Fruit fly (Drosophila melanogaster) whole organism, embryonic: ENCODE measurements around the gene Mal-B1.
A peak's percentile ranks its signal among the peaks of the same experiment; 100 is the strongest.

ENCODE experiments used
- Atf3 ChIP-seq: fragments of 200-800 bp; sonication (Bioruptor generic); optimal IDR thresholded peaks from 3 replicates; lab custom pipeline; 2016; ENCODE audit warnings: missing biosample characterization, missing genetic modification characterization
- Awh ChIP-seq: fragments of 200-800 bp; sonication (Bioruptor generic); IDR thresholded peaks from 2 replicates; pipeline ENCODE4, ENCODE4 v1.3.6; 2022; ENCODE audit warnings: missing biosample characterization, missing genetic modification characterization
- BtbVII ChIP-seq: fragments of 200-800 bp; sonication (Bioruptor generic); optimal IDR thresholded peaks from 3 replicates; lab custom pipeline; 2017; ENCODE audit warnings: missing biosample characterization, mild to moderate bottlenecking, missing genetic modification characterization
- CG10147 ChIP-seq: fragments of 200-800 bp; sonication (Bioruptor generic); optimal IDR thresholded peaks from 2 replicates; lab custom pipeline; 2019; ENCODE audit warnings: missing biosample characterization, mild to moderate bottlenecking, missing genetic modification characterization, moderate library complexity
- CG10366 ChIP-seq: fragments of 200-800 bp; sonication (Bioruptor generic); IDR thresholded peaks from 2 replicates; pipeline ENCODE4 v1.3.6; 2022; ENCODE audit warnings: missing biosample characterization, missing genetic modification characterization
- CG10565 ChIP-seq: fragments of 200-800 bp; sonication (Bioruptor generic); optimal IDR thresholded peaks from 3 replicates; lab custom pipeline; 2016; ENCODE audit warnings: missing biosample characterization, mild to moderate bottlenecking, missing genetic modification characterization
- CG12219 ChIP-seq: fragments of 200-800 bp; sonication (Bioruptor generic); optimal IDR thresholded peaks from 3 replicates; lab custom pipeline; 2018; ENCODE audit warnings: missing biosample characterization, mild to moderate bottlenecking, missing genetic modification characterization
- CG13894 ChIP-seq: fragments of 200-800 bp; sonication (Bioruptor generic); optimal IDR thresholded peaks from 3 replicates; lab custom pipeline; 2018; ENCODE audit warnings: missing biosample characterization, mild to moderate bottlenecking, missing genetic modification characterization, moderate library complexity
- CG14710 ChIP-seq: fragments of 200-800 bp; sonication (Bioruptor generic); optimal IDR thresholded peaks from 3 replicates; lab custom pipeline; 2019; ENCODE audit warnings: missing biosample characterization, mild to moderate bottlenecking, missing genetic modification characterization, moderate library complexity
- CG1529 ChIP-seq: fragments of 200-800 bp; sonication (Bioruptor generic); optimal IDR thresholded peaks from 3 replicates; lab custom pipeline; 2018; ENCODE audit warnings: missing biosample characterization, missing genetic modification characterization
- CG18011 ChIP-seq: fragments of 200-800 bp; sonication (Bioruptor generic); optimal IDR thresholded peaks from 2 replicates; lab custom pipeline; 2017; ENCODE audit warnings: missing biosample characterization, missing genetic modification characterization, mild to moderate bottlenecking, moderate library complexity, missing genotype
- CG1832 ChIP-seq: fragments of 200-800 bp; sonication (Bioruptor generic); optimal IDR thresholded peaks from 2 replicates; lab custom pipeline; 2017; ENCODE audit warnings: missing biosample characterization, mild to moderate bottlenecking, missing genetic modification characterization, inconsistent platforms
- CG2875 ChIP-seq: fragments of 200-800 bp; sonication (Bioruptor generic); optimal IDR thresholded peaks from 2 replicates; lab custom pipeline; 2017; ENCODE audit warnings: missing biosample characterization, mild to moderate bottlenecking, missing genetic modification characterization, missing genetic modification reagents
- CG3281 ChIP-seq: fragments of 200-800 bp; sonication (Bioruptor generic); optimal IDR thresholded peaks from 3 replicates; lab custom pipeline; 2017; ENCODE audit warnings: missing biosample characterization, mild to moderate bottlenecking, missing genetic modification characterization
- CG34224 ChIP-seq: fragments of 200-800 bp; sonication (Bioruptor generic); IDR thresholded peaks from 3 replicates; pipeline ENCODE4 v1.3.6; 2022; ENCODE audit warnings: missing biosample characterization, missing genetic modification characterization; ENCODE audit not compliant: partially characterized antibody
- CG4424 ChIP-seq: fragments of 200-800 bp; sonication (Bioruptor generic); optimal IDR thresholded peaks from 3 replicates; lab custom pipeline; 2016; ENCODE audit warnings: missing biosample characterization, missing genetic modification characterization
- CG7745 ChIP-seq: fragments of 200-800 bp; sonication (Bioruptor generic); optimal IDR thresholded peaks from 2 replicates; lab custom pipeline; 2018; ENCODE audit warnings: missing biosample characterization, mild to moderate bottlenecking, missing genetic modification characterization, moderate library complexity
- CG8944 ChIP-seq: fragments of 200-800 bp; sonication (Bioruptor generic); optimal IDR thresholded peaks from 3 replicates; lab custom pipeline; 2016; ENCODE audit warnings: missing biosample characterization, missing genetic modification characterization
- CG9932 ChIP-seq: fragments of 200-800 bp; sonication (Bioruptor generic); IDR thresholded peaks from 2 replicates; pipeline ENCODE4 v1.3.6; 2022; ENCODE audit warnings: missing biosample characterization, missing genetic modification characterization
- Dref ChIP-seq: fragments of 200-800 bp; sonication (Bioruptor generic); IDR thresholded peaks from 2 replicates; pipeline ENCODE4 v1.3.6; 2022; ENCODE audit warnings: missing biosample characterization, missing genetic modification characterization
- Ets97D ChIP-seq: fragments of 200-800 bp; sonication (Bioruptor generic); optimal IDR thresholded peaks from 3 replicates; lab custom pipeline; 2016; ENCODE audit warnings: missing biosample characterization, missing genetic modification characterization
- GATAe ChIP-seq: fragments of 200-800 bp; sonication (Bioruptor generic); conservative IDR thresholded peaks from 2 replicates; pipeline ENCODE4 v1.3.6; 2022; ENCODE audit warnings: missing biosample characterization, missing genetic modification characterization
- HLH3B ChIP-seq: fragments of 200-800 bp; sonication (Bioruptor generic); IDR thresholded peaks from 2 replicates; pipeline ENCODE4 v1.3.6; 2022; ENCODE audit warnings: missing biosample characterization, missing genetic modification characterization
- HLH4C ChIP-seq: fragments of 200-800 bp; sonication (Bioruptor generic); IDR thresholded peaks from 3 replicates; pipeline ENCODE4 v1.3.6; 2022; ENCODE audit warnings: missing biosample characterization, missing genetic modification characterization; ENCODE audit not compliant: partially characterized antibody
- HLHmδ ChIP-seq: fragments of 200-800 bp; sonication (Bioruptor generic); optimal IDR thresholded peaks from 2 replicates; lab custom pipeline; 2018; ENCODE audit warnings: missing biosample characterization, mild to moderate bottlenecking, missing genetic modification characterization, moderate library complexity
- Hr3 ChIP-seq: fragments of 200-800 bp; sonication (Bioruptor generic); optimal IDR thresholded peaks from 3 replicates; lab custom pipeline; 2016; ENCODE audit warnings: missing biosample characterization, missing genetic modification characterization
- Jarid2 ChIP-seq: fragments of 200-800 bp; sonication (Bioruptor generic); optimal IDR thresholded peaks from 3 replicates; lab custom pipeline; 2017; ENCODE audit warnings: mild to moderate bottlenecking, missing biosample characterization, missing genetic modification reagents, missing genetic modification characterization
- Kr ChIP-seq: fragments of 200-800 bp; sonication (Bioruptor generic); optimal IDR thresholded peaks from 2 replicates; lab custom pipeline; 2017; ENCODE audit warnings: missing biosample characterization, mild to moderate bottlenecking, missing genetic modification characterization
- Med ChIP-seq: fragments of 200-800 bp; sonication (Bioruptor generic); peaks from one replicate; lab custom pipeline; 2016; ENCODE audit warnings: missing biosample characterization, missing genetic modification characterization, mild to moderate bottlenecking, inconsistent platforms, moderate library complexity
- Neu2 ChIP-seq: fragments of 200-800 bp; sonication (Bioruptor generic); optimal IDR thresholded peaks from 3 replicates; lab custom pipeline; 2016; ENCODE audit warnings: missing biosample characterization, missing genetic modification characterization, borderline replicate concordance
- Oli ChIP-seq: fragments of 200-800 bp; sonication (Bioruptor generic); optimal IDR thresholded peaks from 2 replicates; lab custom pipeline; 2018; ENCODE audit warnings: missing biosample characterization, mild to moderate bottlenecking, missing genetic modification characterization, moderate library complexity
- Stat92E ChIP-seq, 3 experiments: fragments of >200 bp in 2 of 3; fragments of 200-800 bp in 1 of 3; sonication (Bioruptor generic) in 1 of 3; optimal IDR thresholded peaks; 2 replicates each; lab custom pipeline; 2017 to 2019; ENCODE audit warnings: missing biosample characterization in 3 of 3, missing genetic modification characterization in 3 of 3, mild to moderate bottlenecking in 1 of 3, moderate library complexity in 1 of 3
- Taf1 ChIP-seq: fragments of 200-800 bp; sonication (Bioruptor generic); IDR thresholded peaks from 2 replicates; pipeline ENCODE4 v1.3.6; 2022; ENCODE audit warnings: missing biosample characterization, missing genetic modification characterization
- br ChIP-seq: fragments of >200 bp; optimal IDR thresholded peaks from 2 replicates; lab custom pipeline; 2017
- corto ChIP-seq: fragments of 200-800 bp; sonication (Bioruptor generic); optimal IDR thresholded peaks from 2 replicates; lab custom pipeline; 2016; ENCODE audit warnings: missing biosample characterization, mild to moderate bottlenecking, missing genetic modification characterization, moderate library complexity
- crc ChIP-seq: fragments of 200-800 bp; sonication (Bioruptor generic); optimal IDR thresholded peaks from 2 replicates; lab custom pipeline; 2016; ENCODE audit warnings: missing biosample characterization, missing genetic modification characterization
- disco-r ChIP-seq: fragments of 200-800 bp; sonication (Bioruptor generic); optimal IDR thresholded peaks from 2 replicates; lab custom pipeline; 2016; ENCODE audit warnings: missing biosample characterization, missing genetic modification characterization
- en ChIP-seq: fragments of 200-800 bp; sonication (Bioruptor generic); optimal IDR thresholded peaks from 2 replicates; lab custom pipeline; 2016; ENCODE audit warnings: missing biosample characterization, missing genetic modification characterization
- ewg ChIP-seq: fragments of 200-800 bp; sonication (Bioruptor generic); optimal IDR thresholded peaks from 3 replicates; lab custom pipeline; 2017; ENCODE audit warnings: mild to moderate bottlenecking, missing biosample characterization, missing genetic modification reagents, missing genetic modification characterization
- fu2 ChIP-seq: fragments of 200-800 bp; sonication (Bioruptor generic); optimal IDR thresholded peaks from 2 replicates; lab custom pipeline; 2016; ENCODE audit warnings: missing biosample characterization, missing genetic modification characterization
- hth ChIP-seq: fragments of >200 bp; optimal IDR thresholded peaks from 2 replicates; lab custom pipeline; 2017; ENCODE audit warnings: inconsistent platforms
- jigr1 ChIP-seq: fragments of 200-800 bp; sonication (Bioruptor generic); IDR thresholded peaks from 3 replicates; pipeline ENCODE4 v1.3.6; 2022; ENCODE audit warnings: missing biosample characterization, missing genetic modification characterization
- klu ChIP-seq: fragments of 200-800 bp; sonication (Bioruptor generic); IDR thresholded peaks from 2 replicates; pipeline ENCODE4 v1.3.6; 2022; ENCODE audit warnings: missing biosample characterization, missing genetic modification characterization
- lmd ChIP-seq: fragments of 200-800 bp; sonication (Bioruptor generic); IDR thresholded peaks from 2 replicates; pipeline ENCODE4 v1.3.6; 2022; ENCODE audit warnings: missing biosample characterization, missing genetic modification characterization
- repo ChIP-seq: fragments of 200-800 bp; sonication (Bioruptor generic); optimal IDR thresholded peaks from 2 replicates; lab custom pipeline; 2016; ENCODE audit warnings: missing biosample characterization, missing genetic modification characterization
- sr ChIP-seq: fragments of 200-800 bp; sonication (Bioruptor generic); IDR thresholded peaks from 3 replicates; pipeline ENCODE4 v1.3.6; 2022; ENCODE audit warnings: missing biosample characterization, missing genetic modification characterization
- tna ChIP-seq: fragments of 200-800 bp; sonication (Bioruptor generic); IDR thresholded peaks from 2 replicates; pipeline ENCODE4 v1.3.6; 2022; ENCODE audit warnings: missing biosample characterization, missing genetic modification characterization; ENCODE audit not compliant: partially characterized antibody
- trh ChIP-seq: fragments of 200-800 bp; sonication (Bioruptor generic); optimal IDR thresholded peaks from 2 replicates; lab custom pipeline; 2016; ENCODE audit warnings: missing biosample characterization, missing genetic modification characterization
- tx ChIP-seq: fragments of 200-800 bp; sonication (Bioruptor generic); optimal IDR thresholded peaks from 2 replicates; lab custom pipeline; 2016; ENCODE audit warnings: missing biosample characterization, missing genetic modification characterization
- unc-4 ChIP-seq: fragments of 200-800 bp; sonication (Bioruptor generic); IDR thresholded peaks from 2 replicates; pipeline ENCODE4 v1.3.6; 2022; ENCODE audit warnings: missing biosample characterization, missing genetic modification characterization; ENCODE audit not compliant: partially characterized antibody

Mal-B1 gene

DNA sequence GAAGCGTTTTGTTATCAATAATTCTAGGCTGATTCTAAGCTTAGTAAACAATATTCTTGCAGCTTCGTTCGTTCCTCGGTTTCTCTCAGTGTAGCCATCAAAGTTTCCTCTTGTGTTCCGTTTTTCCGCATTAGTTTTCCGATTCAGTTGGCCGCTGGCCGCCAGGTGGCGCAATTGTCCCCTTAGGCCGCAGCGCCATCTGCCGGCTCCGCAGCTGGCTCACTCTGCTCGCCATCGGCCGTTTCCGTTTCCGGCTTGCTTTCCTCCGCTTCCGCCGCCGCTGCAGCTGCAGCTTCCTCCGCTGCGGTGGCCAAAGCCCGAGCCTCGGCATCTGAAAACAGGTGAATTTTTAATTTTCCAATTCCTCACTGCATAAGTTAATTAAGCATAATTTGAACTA is 30.6 kb upstream of the Mal-B1 start (continued):
- TF ChIP-seq Stat92E (GFP tag; optimal IDR thresholded peaks at IDR 0.05; lab: Kevin White, UChicago) = no peak
- TF ChIP-seq Atf3 (GFP tag; lab: Kevin White, UChicago) = peak; percentile 92
- TF ChIP-seq trh (GFP tag; lab: Kevin White, UChicago) = peak; percentile 88
- peak; percentile 80 for TF ChIP-seq crc
- peak; percentile 87 for TF ChIP-seq Hr3 (GFP tag; lab: Kevin White, UChicago)
- peak; percentile 90 for TF ChIP-seq Oli (tag; lab: Kevin White, UChicago)
- peak; percentile 79 for TF ChIP-seq CG10565
- peak; percentile 31; the same call in 1 of the 2 replicates for TF ChIP-seq GATAe
- peak; percentile 65 for TF ChIP-seq CG9932 (GFP tag; lab: Robert Waterston, UW)
- peak; percentile 80 for TF ChIP-seq CG18011 (GFP tag; lab: Kevin White, UChicago)
- peak; percentile 75 for TF ChIP-seq tx
- TF ChIP-seq Kr (GFP tag; lab: Kevin White, UChicago) = peak; percentile 99
- TF ChIP-seq CG3281 (GFP tag; lab: Kevin White, UChicago) = peak; percentile 95
- TF ChIP-seq Awh = peak; percentile 96
- peak; percentile 51 for TF ChIP-seq fu2 (GFP tag; lab: Kevin White, UChicago)
- TF ChIP-seq repo = peak; percentile 96
- TF ChIP-seq HLH4C = 0 out of 3 replicates have a peak, but pooled peaks have one; percentile 21
- TF ChIP-seq sr = peak; percentile 95; the same call in 2 of the 3 replicates
- peak; percentile 98 for TF ChIP-seq en (GFP tag; lab: Kevin White, UChicago)
- TF ChIP-seq ewg (GFP tag; lab: Kevin White, UChicago) = peak; percentile 94
- TF ChIP-seq jigr1 (GFP tag; lab: Robert Waterston, UW) = peak; percentile 62; the same call in 1 of the 3 replicates
- peak; percentile 89 for TF ChIP-seq Jarid2 (GFP tag; lab: Kevin White, UChicago)
- TF ChIP-seq CG10147 (GFP tag; lab: Kevin White, UChicago) = peak; percentile 73
- TF ChIP-seq Dref = peak; percentile 27; the same call in 1 of the 2 replicates
- peak; percentile 32 for TF ChIP-seq CG1832
- peak; percentile 96 for TF ChIP-seq BtbVII (GFP tag; lab: Kevin White, UChicago)
- no peak for TF ChIP-seq tna (GFP tag; lab: Robert Waterston, UW)
- peak; percentile 85 for TF ChIP-seq CG10366 (GFP tag; lab: Robert Waterston, UW)
- peak; percentile 99 for TF ChIP-seq CG2875 (GFP tag; lab: Kevin White, UChicago)
- TF ChIP-seq Taf1 (GFP tag; lab: Robert Waterston, UW) = peak; percentile 43; the same call in 1 of the 2 replicates
- peak; percentile 90 for TF ChIP-seq CG14710 (tag; lab: Kevin White, UChicago)
- TF ChIP-seq CG7745 (tag; lab: Kevin White, UChicago) = no peak
- TF ChIP-seq HLHmδ (GFP tag; lab: Kevin White, UChicago) = peak; percentile 100
- no peak for TF ChIP-seq unc-4 (GFP tag; lab: Robert Waterston, UW)
- peak; percentile 100 for TF ChIP-seq Med (GFP tag; lab: Kevin White, UChicago)
- TF ChIP-seq br (lab: Kevin White, UChicago) = no peak
- TF ChIP-seq CG13894 (tag; lab: Kevin White, UChicago) = peak; percentile 70
- peak; percentile 94 for TF ChIP-seq CG8944 (GFP tag; lab: Kevin White, UChicago)
- peak; percentile 99 for TF ChIP-seq Ets97D (GFP tag; lab: Kevin White, UChicago)
- TF ChIP-seq HLH3B (GFP tag; lab: Robert Waterston, UW) = peak; percentile 92
- peak; percentile 42; the same call in 1 of the 2 replicates for TF ChIP-seq klu (GFP tag; lab: Robert Waterston, UW)
- TF ChIP-seq lmd (GFP tag; lab: Robert Waterston, UW) = peak; percentile 78
- no peak for TF ChIP-seq CG34224
- no peak for TF ChIP-seq corto (GFP tag; lab: Kevin White, UChicago)
- TF ChIP-seq Neu2 = peak; percentile 96
- peak; percentile 94 for TF ChIP-seq disco-r
- TF ChIP-seq CG4424 (GFP tag; lab: Kevin White, UChicago) = peak; percentile 98
- peak; percentile 96 for TF ChIP-seq CG1529 (GFP tag; lab: Kevin White, UChicago)
- peak; percentile 96 for TF ChIP-seq CG12219 (GFP tag; lab: Kevin White, UChicago)
- TF ChIP-seq hth (lab: Kevin White, UChicago) = no peak
